Worm (Caenorhabditis elegans) whole organism, young adult: ENCODE measurements around the gene pmp-5.
A peak's percentile ranks its signal among the peaks of the same experiment; 100 is the strongest.

ENCODE experiments used
- B0336.3 ChIP-seq: fragments of 200-800 bp; sonication (Bioruptor generic); IDR thresholded peaks from 2 replicates; pipeline ENCODE4 v1.3.6; 2022; ENCODE audit warnings: missing genetic modification characterization, missing compliant biosample characterization
- C06A6.2 ChIP-seq: fragments of 200-800 bp; sonication (Bioruptor generic); conservative IDR thresholded peaks from 2 replicates; pipeline ENCODE4 v1.3.6; 2022; ENCODE audit warnings: missing genetic modification characterization, missing compliant biosample characterization
- F10E7.11 ChIP-seq: sonication (generic microtip); optimal IDR thresholded peaks from 2 replicates; lab custom pipeline; 2017; ENCODE audit warnings: mild to moderate bottlenecking, missing genetic modification characterization, moderate library complexity, missing compliant biosample characterization
- F39B2.1 ChIP-seq: fragments of 200-800 bp; sonication (Bioruptor generic); IDR thresholded peaks from 2 replicates; pipeline ENCODE4 v1.3.6; 2022; ENCODE audit warnings: missing genetic modification reagents, missing genetic modification characterization, missing compliant biosample characterization
- F57C9.4 ChIP-seq: sonication (generic microtip); optimal IDR thresholded peaks from 2 replicates; lab custom pipeline; 2017; ENCODE audit warnings: mild to moderate bottlenecking, missing genetic modification characterization, missing compliant biosample characterization
- K11D2.4 ChIP-seq: fragments of 200-800 bp; sonication (Bioruptor generic); IDR thresholded peaks from 2 replicates; pipeline ENCODE4 v1.3.6; 2022; ENCODE audit warnings: missing genetic modification reagents, missing genetic modification characterization, missing compliant biosample characterization
- K12H6.12 ChIP-seq: fragments of 200-800 bp; sonication (Bioruptor generic); optimal IDR thresholded peaks from 2 replicates; lab custom pipeline; 2018; ENCODE audit warnings: mild to moderate bottlenecking, missing genetic modification characterization, missing compliant biosample characterization
- Y53F4B.3 ChIP-seq: fragments of 200-800 bp; sonication (Bioruptor generic); IDR thresholded peaks from 2 replicates; pipeline ENCODE4 v1.3.6; 2022; ENCODE audit warnings: missing genetic modification reagents, missing genetic modification characterization, missing compliant biosample characterization
- Y56A3A.18 ChIP-seq: fragments of 200-800 bp; sonication (Bioruptor generic); IDR thresholded peaks from 2 replicates; pipeline ENCODE4 v1.3.6; 2022; ENCODE audit warnings: missing genetic modification reagents, missing genetic modification characterization, missing compliant biosample characterization
- akir-1 ChIP-seq: fragments of 200-800 bp; sonication (Bioruptor generic); optimal IDR thresholded peaks from 2 replicates; lab custom pipeline; 2018; ENCODE audit warnings: mild to moderate bottlenecking, missing genetic modification characterization, moderate library complexity, missing compliant biosample characterization
- ama-1 ChIP-seq, 3 experiments: fragments of 150-350 bp in 1 of 3; sonication (generic microtip) in 2 of 3; optimal IDR thresholded peaks; 2 replicates each; lab custom pipeline; 2014 to 2018; ENCODE audit warnings: missing biosample characterization in 2 of 3, missing genetic modification characterization in 2 of 3, missing genetic modification reagents in 2 of 3
- athp-1 ChIP-seq: sonication (generic microtip); optimal IDR thresholded peaks from 2 replicates; lab custom pipeline; 2017; ENCODE audit warnings: mild to moderate bottlenecking, missing genetic modification characterization, missing compliant biosample characterization
- attf-3 ChIP-seq: fragments of 200-800 bp; sonication (Bioruptor generic); conservative IDR thresholded peaks from 2 replicates; pipeline ENCODE4 v1.3.6; 2022; ENCODE audit warnings: missing genetic modification reagents, missing genetic modification characterization, missing compliant biosample characterization
- ccch-3 ChIP-seq: fragments of 200-800 bp; sonication (Bioruptor generic); optimal IDR thresholded peaks from 2 replicates; lab custom pipeline; 2018; ENCODE audit warnings: mild to moderate bottlenecking, missing genetic modification characterization, missing compliant biosample characterization
- cebp-1 ChIP-seq, 2 experiments: fragments of 200-800 bp in 1 of 2; sonication (Bioruptor generic) in 1 of 2; sonication (generic microtip) in 1 of 2; IDR thresholded peaks in 1 of 2; optimal IDR thresholded peaks in 1 of 2; 2 replicates each; pipeline versions ENCODE4 v1.3.6 to Lab custom; 2017 to 2022; ENCODE audit warnings: missing compliant biosample characterization in 2 of 2, missing genetic modification characterization in 2 of 2, mild to moderate bottlenecking in 1 of 2, missing genetic modification reagents in 1 of 2, moderate library complexity in 1 of 2
- ceh-100 ChIP-seq: fragments of 200-800 bp; sonication (Bioruptor generic); IDR thresholded peaks from 2 replicates; pipeline ENCODE4 v1.3.6; 2022; ENCODE audit warnings: missing genetic modification reagents, missing genetic modification characterization, missing compliant biosample characterization
- ceh-27 ChIP-seq: fragments of 200-800 bp; sonication (Bioruptor generic); optimal IDR thresholded peaks from 2 replicates; lab custom pipeline; 2018; ENCODE audit warnings: mild to moderate bottlenecking, missing genetic modification characterization, moderate library complexity, missing compliant biosample characterization
- ceh-40 ChIP-seq: fragments of 200-800 bp; sonication (Bioruptor generic); IDR thresholded peaks from 2 replicates; pipeline ENCODE4 v1.3.6; 2022; ENCODE audit warnings: missing genetic modification characterization, missing compliant biosample characterization
- ceh-91 ChIP-seq: fragments of 200-800 bp; sonication (Bioruptor generic); IDR thresholded peaks from 2 replicates; pipeline ENCODE4 v1.3.6; 2022; ENCODE audit warnings: missing genetic modification reagents, missing genetic modification characterization, missing compliant biosample characterization
- chd-7 ChIP-seq: sonication (generic microtip); optimal IDR thresholded peaks from 2 replicates; lab custom pipeline; 2016; ENCODE audit warnings: mild to moderate bottlenecking, missing genetic modification characterization, moderate library complexity, missing compliant biosample characterization
- die-1 ChIP-seq: sonication (generic microtip); optimal IDR thresholded peaks from 2 replicates; lab custom pipeline; 2016; ENCODE audit warnings: missing genotype, mild to moderate bottlenecking, missing genetic modification characterization, missing compliant biosample characterization
- hmg-1.2 ChIP-seq: fragments of 200-800 bp; sonication (Bioruptor generic); IDR thresholded peaks from 2 replicates; pipeline ENCODE4 v1.3.6; 2022; ENCODE audit warnings: missing genetic modification reagents, missing genetic modification characterization, missing compliant biosample characterization
- lin-35 ChIP-seq, 3 experiments: fragments of 150-350 bp in 2 of 3; sonication (generic microtip) in 1 of 3; optimal IDR thresholded peaks; 2 replicates each; lab custom pipeline; 2014 to 2018; ENCODE audit warnings: missing biosample characterization in 3 of 3, missing genetic modification characterization in 3 of 3, missing genetic modification reagents in 3 of 3
- lin-54 ChIP-seq: fragments of 200-800 bp; sonication (Bioruptor generic); optimal IDR thresholded peaks from 2 replicates; lab custom pipeline; 2018; ENCODE audit warnings: mild to moderate bottlenecking, missing genetic modification characterization, missing compliant biosample characterization
- lir-1 ChIP-seq: fragments of 200-800 bp; sonication (Bioruptor generic); conservative IDR thresholded peaks from 2 replicates; pipeline ENCODE4 v1.3.6; 2022; ENCODE audit warnings: missing genetic modification reagents, missing genetic modification characterization, missing compliant biosample characterization
- madf-10 ChIP-seq: sonication (generic microtip); optimal IDR thresholded peaks from 2 replicates; lab custom pipeline; 2016; ENCODE audit warnings: mild to moderate bottlenecking, missing genetic modification characterization, missing compliant biosample characterization
- madf-3 ChIP-seq: fragments of 200-800 bp; sonication (Bioruptor generic); IDR thresholded peaks from 2 replicates; pipeline ENCODE4 v1.3.6; 2022; ENCODE audit warnings: missing genetic modification reagents, missing genetic modification characterization, missing compliant biosample characterization
- madf-6 ChIP-seq: fragments of 200-800 bp; sonication (Bioruptor generic); IDR thresholded peaks from 2 replicates; pipeline ENCODE4 v1.3.6; 2022; ENCODE audit warnings: missing genetic modification reagents, missing genetic modification characterization, missing compliant biosample characterization
- madf-8 ChIP-seq: fragments of 200-800 bp; sonication (Bioruptor generic); conservative IDR thresholded peaks from 2 replicates; pipeline ENCODE4 v1.3.6; 2022; ENCODE audit warnings: missing genetic modification reagents, missing genetic modification characterization, missing compliant biosample characterization
- mcd-1 ChIP-seq: fragments of 200-800 bp; sonication (Bioruptor generic); IDR thresholded peaks from 2 replicates; pipeline ENCODE4 v1.3.6; 2022; ENCODE audit warnings: missing genetic modification reagents, missing genetic modification characterization, missing compliant biosample characterization
- mel-28 ChIP-seq: sonication (generic microtip); optimal IDR thresholded peaks from 2 replicates; lab custom pipeline; 2016; ENCODE audit warnings: borderline replicate concordance, mild to moderate bottlenecking, missing genetic modification characterization, missing compliant biosample characterization
- mes-4 ChIP-seq: sonication (generic microtip); optimal IDR thresholded peaks from 2 replicates; lab custom pipeline; 2016; ENCODE audit warnings: missing genotype, missing genetic modification characterization, missing compliant biosample characterization
- nfya-1 ChIP-seq: sonication (generic microtip); optimal IDR thresholded peaks from 2 replicates; lab custom pipeline; 2017; ENCODE audit warnings: antibody characterized with exemption, missing compliant biosample characterization, missing genetic modification characterization, borderline replicate concordance; ENCODE audit not compliant: insufficient read depth
- nhr-120 ChIP-seq: fragments of 200-800 bp; sonication (Bioruptor generic); IDR thresholded peaks from 2 replicates; pipeline ENCODE4 v1.3.6; 2022; ENCODE audit warnings: missing genetic modification characterization, missing compliant biosample characterization
- nhr-27 ChIP-seq: fragments of 200-800 bp; sonication (Bioruptor generic); optimal IDR thresholded peaks from 2 replicates; lab custom pipeline; 2018; ENCODE audit warnings: mild to moderate bottlenecking, missing genetic modification characterization, moderate library complexity, missing compliant biosample characterization
- nhr-90 ChIP-seq: sonication (generic microtip); optimal IDR thresholded peaks from 2 replicates; lab custom pipeline; 2016; ENCODE audit warnings: missing genotype, mild to moderate bottlenecking, missing genetic modification characterization, missing compliant biosample characterization
- pha-4 ChIP-seq: fragments of 150-350 bp; sonication (generic microtip); optimal IDR thresholded peaks from 2 replicates; lab custom pipeline; 2014; ENCODE audit warnings: missing biosample characterization, missing genetic modification reagents, missing genetic modification characterization
- rec-8 ChIP-seq, 2 experiments: sonication (generic microtip); optimal IDR thresholded peaks; 2 replicates each; lab custom pipeline; 2016; ENCODE audit warnings: mild to moderate bottlenecking in 2 of 2, missing genetic modification characterization in 2 of 2, missing genetic modification reagents in 2 of 2, missing genotype in 2 of 2, missing biosample characterization in 1 of 2, missing compliant biosample characterization in 1 of 2, moderate library complexity in 1 of 2
- sdz-38 ChIP-seq: sonication (generic microtip); optimal IDR thresholded peaks from 2 replicates; lab custom pipeline; 2016; ENCODE audit warnings: missing genotype, missing genetic modification characterization, missing compliant biosample characterization
- snpc-1.1 ChIP-seq: sonication (generic microtip); optimal IDR thresholded peaks from 2 replicates; lab custom pipeline; 2017; ENCODE audit warnings: missing genetic modification characterization, mild to moderate bottlenecking, missing compliant biosample characterization, antibody characterized with exemption, moderate library complexity, missing genotype, missing genetic modification reagents; ENCODE audit not compliant: insufficient read depth
- snpc-4 ChIP-seq, 5 experiments: fragments of 150-350 bp in 1 of 5; sonication (generic microtip) in 4 of 5; optimal IDR thresholded peaks; 2 replicates each; lab custom pipeline; 2014 to 2018; ENCODE audit warnings: missing genetic modification characterization in 5 of 5, missing biosample characterization in 3 of 5, antibody characterized with exemption in 2 of 5, mild to moderate bottlenecking in 2 of 5, missing compliant biosample characterization in 2 of 5, missing genotype in 2 of 5, moderate library complexity in 2 of 5, missing genetic modification reagents in 1 of 5
- sptf-2 ChIP-seq: fragments of 200-800 bp; sonication (Bioruptor generic); optimal IDR thresholded peaks from 2 replicates; lab custom pipeline; 2018; ENCODE audit warnings: mild to moderate bottlenecking, missing genetic modification characterization, missing compliant biosample characterization
- unc-130 ChIP-seq: sonication (generic microtip); optimal IDR thresholded peaks from 2 replicates; lab custom pipeline; 2016; ENCODE audit warnings: missing genetic modification reagents, missing genetic modification characterization, missing compliant biosample characterization
- zfh-2 ChIP-seq: fragments of 200-800 bp; sonication (Bioruptor generic); conservative IDR thresholded peaks from 2 replicates; pipeline ENCODE4 v1.3.6; 2022; ENCODE audit warnings: missing genetic modification reagents, missing genetic modification characterization, missing compliant biosample characterization
- zim-3 ChIP-seq: sonication (generic microtip); optimal IDR thresholded peaks from 2 replicates; lab custom pipeline; 2017; ENCODE audit warnings: mild to moderate bottlenecking, missing genetic modification characterization, moderate library complexity, missing compliant biosample characterization
- ztf-3 ChIP-seq: fragments of 200-800 bp; sonication (Bioruptor generic); optimal IDR thresholded peaks from 2 replicates; lab custom pipeline; 2018; ENCODE audit warnings: mild to moderate bottlenecking, missing genetic modification characterization, missing compliant biosample characterization
- ztf-6 ChIP-seq: fragments of 200-800 bp; sonication (Bioruptor generic); IDR thresholded peaks from 2 replicates; pipeline ENCODE4 v1.3.6; 2022; ENCODE audit warnings: missing genetic modification reagents, missing genetic modification characterization, missing compliant biosample characterization

pmp-5 gene

DNA sequence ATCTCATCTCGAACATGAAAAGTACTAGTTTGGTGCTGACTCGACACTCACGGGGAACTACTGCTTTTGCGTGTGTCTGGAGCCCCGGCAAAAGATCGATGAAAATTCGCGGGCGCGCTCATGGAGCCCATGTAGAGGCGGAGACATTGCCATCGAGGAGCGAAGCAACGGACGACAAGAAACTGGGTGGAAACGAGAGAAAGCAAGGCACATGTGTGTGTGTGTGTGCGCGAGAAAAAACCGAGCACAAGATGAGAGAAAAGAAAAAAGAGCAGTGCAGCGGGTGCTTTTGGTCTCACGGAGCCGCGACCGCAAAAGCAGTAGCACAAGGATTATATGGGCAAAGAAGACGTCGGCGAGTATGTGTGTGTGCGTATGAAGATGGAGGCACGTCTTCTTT, 6.8 kb downstream of the pmp-5 start (continued):
- TF ChIP-seq ceh-40 (GFP tag; lab: Robert Waterston, UW) (no peak), nhr-120 (GFP tag; lab: Robert Waterston, UW) (no peak), snpc-1.1 (tag; lab: Kevin White, UChicago) (no peak), K12H6.12 (tag; lab: Kevin White, UChicago) (peak; percentile 46), B0336.3 (GFP tag; lab: Robert Waterston, UW) (no peak), madf-3 (GFP tag; lab: Robert Waterston, UW) (no peak), snpc-4 (GFP tag; optimal IDR thresholded peaks at IDR 0.05; lab: Kevin White, UChicago) (no peak), snpc-4 (tag; optimal IDR thresholded peaks at IDR 0.05; lab: Kevin White, UChicago) (peak in 2 of 4 experiments; percentile 7 to 35), lin-54 (GFP tag; lab: Kevin White, UChicago) (no peak), mcd-1 (GFP tag; lab: Robert Waterston, UW) (peak; percentile 29; the same call in 1 of the 2 replicates), mel-28 (no peak), chd-7 (tag; lab: Kevin White, UChicago) (peak; percentile 32), ztf-6 (GFP tag; lab: Robert Waterston, UW) (no peak), nfya-1 (tag; lab: Kevin White, UChicago) (no peak), nhr-27 (tag; lab: Kevin White, UChicago) (no peak), ceh-27 (GFP tag; lab: Kevin White, UChicago) (peak; percentile 21), lin-35 (GFP tag; optimal IDR thresholded peaks at IDR 0.05; lab: Kevin White, UChicago) (no peak), die-1 (tag; lab: Kevin White, UChicago) (no peak), rec-8 (tag; optimal IDR thresholded peaks at IDR 0.05; lab: Kevin White, UChicago) (no peak), madf-8 (GFP tag; lab: Robert Waterston, UW) (no peak), attf-3 (GFP tag; lab: Robert Waterston, UW) (no peak), pha-4 (tag; lab: Kevin White, UChicago) (no peak), zim-3 (tag; lab: Kevin White, UChicago) (no peak), cebp-1 (GFP tag; IDR thresholded peaks at IDR 0.05; lab: Robert Waterston, UW) (no peak), cebp-1 (tag; optimal IDR thresholded peaks at IDR 0.05; lab: Kevin White, UChicago) (peak; percentile 64), akir-1 (GFP tag; lab: Kevin White, UChicago) (no peak), madf-6 (GFP tag; lab: Robert Waterston, UW) (no peak), Y53F4B.3 (GFP tag; lab: Robert Waterston, UW) (no peak), ccch-3 (GFP tag; lab: Kevin White, UChicago) (no peak), ceh-100 (GFP tag; lab: Robert Waterston, UW) (no peak), hmg-1.2 (GFP tag; lab: Robert Waterston, UW) (peak; percentile 28; the same call in 1 of the 2 replicates), mes-4 (tag; lab: Kevin White, UChicago) (no peak), unc-130 (no peak), ztf-3 (GFP tag; lab: Kevin White, UChicago) (no peak), K11D2.4 (GFP tag; lab: Robert Waterston, UW) (no peak), nhr-90 (no peak), madf-10 (tag; lab: Kevin White, UChicago) (no peak), sdz-38 (no peak), zfh-2 (peak; percentile 91), Y56A3A.18 (no peak), athp-1 (tag; lab: Kevin White, UChicago) (no peak), F39B2.1 (GFP tag; lab: Robert Waterston, UW) (no peak), F57C9.4 (no peak), C06A6.2 (GFP tag; lab: Robert Waterston, UW) (no peak), ama-1 (optimal IDR thresholded peaks at IDR 0.05; lab: Kevin White, UChicago) (no peak), ama-1 (GFP tag; optimal IDR thresholded peaks at IDR 0.05; lab: Kevin White, UChicago) (no peak), ceh-91 (GFP tag; lab: Robert Waterston, UW) (no peak), F10E7.11 (tag; lab: Kevin White, UChicago) (no peak), lir-1 (GFP tag; lab: Robert Waterston, UW) (no peak), sptf-2 (no peak)
